Fruit fly (Drosophila melanogaster) whole organism, embryonic: Measurements from ENCODE around the gene kra.
A peak's percentile ranks its signal among the peaks of the same experiment; 100 is the strongest.

Experiments used
- Abd-B ChIP-seq: fragments of 200-800 bp; sonication (Bioruptor generic); optimal IDR thresholded peaks from 2 replicates; lab custom pipeline; 2018; ENCODE audit warnings: missing biosample characterization, mild to moderate bottlenecking, missing genetic modification characterization, moderate library complexity
- Atf6 ChIP-seq: fragments of 200-800 bp; sonication (Bioruptor generic); IDR thresholded peaks from 2 replicates; pipeline ENCODE4 v1.3.6; 2022; ENCODE audit warnings: missing biosample characterization, missing genetic modification characterization
- Awh ChIP-seq: fragments of 200-800 bp; sonication (Bioruptor generic); IDR thresholded peaks from 2 replicates; pipeline ENCODE4, ENCODE4 v1.3.6; 2022; ENCODE audit warnings: missing biosample characterization, missing genetic modification characterization
- CG10267 ChIP-seq: fragments of 200-800 bp; sonication (Bioruptor generic); optimal IDR thresholded peaks from 2 replicates; lab custom pipeline; 2018; ENCODE audit warnings: missing biosample characterization, mild to moderate bottlenecking, missing genetic modification characterization, moderate library complexity
- CG10462 ChIP-seq: fragments of 200-800 bp; sonication (Bioruptor generic); optimal IDR thresholded peaks from 2 replicates; lab custom pipeline; 2016; ENCODE audit warnings: missing biosample characterization, missing genetic modification characterization
- CG11247 ChIP-seq: fragments of 200-800 bp; sonication (Bioruptor generic); IDR thresholded peaks from 2 replicates; pipeline ENCODE4 v1.3.6; 2022; ENCODE audit warnings: missing biosample characterization, missing genetic modification characterization
- CG11723 ChIP-seq: fragments of 200-800 bp; sonication (Bioruptor generic); optimal IDR thresholded peaks from 2 replicates; lab custom pipeline; 2017; ENCODE audit warnings: missing biosample characterization, mild to moderate bottlenecking, missing genetic modification characterization
- CG1233 ChIP-seq: fragments of 200-800 bp; sonication (Bioruptor generic); optimal IDR thresholded peaks from 4 replicates; lab custom pipeline; 2018; ENCODE audit warnings: missing biosample characterization, mild to moderate bottlenecking, missing genetic modification characterization
- CG13624 ChIP-seq: fragments of 200-800 bp; sonication (Bioruptor generic); optimal IDR thresholded peaks from 2 replicates; lab custom pipeline; 2016; ENCODE audit warnings: missing biosample characterization, missing genetic modification characterization
- CG14965 ChIP-seq: fragments of 200-800 bp; sonication (Bioruptor generic); optimal IDR thresholded peaks from 2 replicates; lab custom pipeline; 2016; ENCODE audit warnings: missing biosample characterization, missing genetic modification characterization, borderline replicate concordance
- CG15269 ChIP-seq: fragments of 200-800 bp; sonication (Bioruptor generic); optimal IDR thresholded peaks from 2 replicates; lab custom pipeline; 2018; ENCODE audit warnings: missing biosample characterization, mild to moderate bottlenecking, missing genetic modification characterization, moderate library complexity
- CG1602 ChIP-seq: fragments of 200-800 bp; sonication (Bioruptor generic); optimal IDR thresholded peaks from 3 replicates; lab custom pipeline; 2016; ENCODE audit warnings: missing biosample characterization, missing genetic modification characterization
- CG16863 ChIP-seq: fragments of 200-800 bp; sonication (Bioruptor generic); optimal IDR thresholded peaks from 3 replicates; lab custom pipeline; 2016; ENCODE audit warnings: missing biosample characterization, missing genetic modification characterization
- CG17359 ChIP-seq: fragments of 200-800 bp; sonication (Bioruptor generic); optimal IDR thresholded peaks from 3 replicates; lab custom pipeline; 2018; ENCODE audit warnings: missing biosample characterization, mild to moderate bottlenecking, missing genetic modification characterization, moderate library complexity
- CG17568 ChIP-seq: fragments of 200-800 bp; sonication (Bioruptor generic); optimal IDR thresholded peaks from 2 replicates; lab custom pipeline; 2018; ENCODE audit warnings: missing biosample characterization, mild to moderate bottlenecking, missing genetic modification characterization, moderate library complexity
- CG17612 ChIP-seq: fragments of 200-800 bp; sonication (Bioruptor generic); IDR thresholded peaks from 2 replicates; pipeline ENCODE4 v1.3.6; 2022; ENCODE audit warnings: missing biosample characterization, missing genetic modification characterization
- CG18764 ChIP-seq: fragments of 200-800 bp; sonication (Bioruptor generic); optimal IDR thresholded peaks from 3 replicates; lab custom pipeline; 2016; ENCODE audit warnings: missing biosample characterization, missing genetic modification characterization
- CG2129 ChIP-seq: fragments of 200-800 bp; sonication (Bioruptor generic); IDR thresholded peaks from 2 replicates; pipeline ENCODE4 v1.3.6; 2022; ENCODE audit warnings: missing biosample characterization, missing genetic modification characterization; ENCODE audit not compliant: partially characterized antibody
- CG30431 ChIP-seq: fragments of 200-800 bp; sonication (Bioruptor generic); optimal IDR thresholded peaks from 2 replicates; lab custom pipeline; 2017; ENCODE audit warnings: missing biosample characterization, missing genetic modification characterization
- CG32767 ChIP-seq: fragments of 200-800 bp; sonication (Bioruptor generic); IDR thresholded peaks from 2 replicates; pipeline ENCODE4 v1.3.6; 2022; ENCODE audit warnings: missing biosample characterization, missing genetic modification characterization
- CG3838 ChIP-seq: fragments of 200-800 bp; sonication (Bioruptor generic); optimal IDR thresholded peaks from 3 replicates; lab custom pipeline; 2016; ENCODE audit warnings: missing biosample characterization, missing genetic modification characterization
- CG4617 ChIP-seq: fragments of 200-800 bp; sonication (Bioruptor generic); optimal IDR thresholded peaks from 3 replicates; lab custom pipeline; 2016; ENCODE audit warnings: missing biosample characterization, missing genetic modification characterization, borderline replicate concordance
- CG4730 ChIP-seq: fragments of 200-800 bp; sonication (Bioruptor generic); IDR thresholded peaks from 2 replicates; pipeline ENCODE4 v1.3.6; 2022; ENCODE audit warnings: missing biosample characterization, missing genetic modification characterization
- CG6175 ChIP-seq: fragments of 200-800 bp; sonication (Bioruptor generic); IDR thresholded peaks from 3 replicates; pipeline ENCODE4 v1.3.6; 2022; ENCODE audit warnings: missing biosample characterization, missing genetic modification characterization
- CG7928 ChIP-seq: fragments of 200-800 bp; sonication (Bioruptor generic); optimal IDR thresholded peaks from 2 replicates; lab custom pipeline; 2017; ENCODE audit warnings: missing biosample characterization, mild to moderate bottlenecking, missing genetic modification characterization
- CHES-1-like ChIP-seq: fragments of 200-800 bp; sonication (Bioruptor generic); optimal IDR thresholded peaks from 2 replicates; lab custom pipeline; 2016; ENCODE audit warnings: missing biosample characterization, missing genetic modification characterization
- CrebB ChIP-seq: fragments of 200-800 bp; sonication (Bioruptor generic); optimal IDR thresholded peaks from 3 replicates; lab custom pipeline; 2018; ENCODE audit warnings: missing biosample characterization, mild to moderate bottlenecking, missing genetic modification characterization
- Dfd ChIP-seq, 2 experiments: fragments of >200 bp; optimal IDR thresholded peaks; 2 replicates each; lab custom pipeline; 2017; ENCODE audit warnings: missing biosample characterization in 2 of 2, missing genetic modification characterization in 2 of 2
- Fer2 ChIP-seq: fragments of 200-800 bp; sonication (Bioruptor generic); optimal IDR thresholded peaks from 2 replicates; lab custom pipeline; 2018; ENCODE audit warnings: missing biosample characterization, mild to moderate bottlenecking, missing genetic modification characterization, moderate library complexity
- Gug ChIP-seq: fragments of 200-800 bp; sonication (Bioruptor generic); IDR thresholded peaks from 4 replicates; pipeline ENCODE4 v1.3.6; 2022; ENCODE audit warnings: missing biosample characterization, missing genetic modification characterization
- HHEX ChIP-seq: fragments of 200-800 bp; sonication (Bioruptor generic); optimal IDR thresholded peaks from 3 replicates; lab custom pipeline; 2017; ENCODE audit warnings: missing biosample characterization, mild to moderate bottlenecking, missing genetic modification characterization, missing genetic modification reagents
- HLH3B ChIP-seq: fragments of 200-800 bp; sonication (Bioruptor generic); IDR thresholded peaks from 2 replicates; pipeline ENCODE4 v1.3.6; 2022; ENCODE audit warnings: missing biosample characterization, missing genetic modification characterization
- Hr39 ChIP-seq: fragments of >200 bp; optimal IDR thresholded peaks from 2 replicates; lab custom pipeline; 2017
- Mad ChIP-seq: fragments of 200-800 bp; sonication (Bioruptor generic); optimal IDR thresholded peaks from 2 replicates; lab custom pipeline; 2016; ENCODE audit warnings: missing biosample characterization, missing genetic modification characterization
- Nf-YC ChIP-seq: fragments of 200-800 bp; optimal IDR thresholded peaks from 3 replicates; lab custom pipeline; 2019; ENCODE audit warnings: missing biosample characterization, mild to moderate bottlenecking, missing genetic modification characterization, moderate library complexity
- Poxn ChIP-seq: fragments of 200-800 bp; sonication (Bioruptor generic); IDR thresholded peaks from 2 replicates; pipeline ENCODE4 v1.3.6; 2022; ENCODE audit warnings: missing biosample characterization, missing genetic modification characterization
- Sry-β ChIP-seq: fragments of 200-800 bp; sonication (Bioruptor generic); optimal IDR thresholded peaks from 2 replicates; lab custom pipeline; 2018; ENCODE audit warnings: missing biosample characterization, mild to moderate bottlenecking, missing genetic modification characterization, moderate library complexity
- bigmax ChIP-seq: fragments of 200-800 bp; sonication (Bioruptor generic); optimal IDR thresholded peaks from 2 replicates; lab custom pipeline; 2018; ENCODE audit warnings: missing biosample characterization, mild to moderate bottlenecking, missing genetic modification characterization
- bowl ChIP-seq: fragments of 200-800 bp; sonication (Bioruptor generic); IDR thresholded peaks from 2 replicates; pipeline ENCODE4 v1.3.6; 2022; ENCODE audit warnings: missing biosample characterization, missing genetic modification characterization
- caup ChIP-seq: fragments of 200-800 bp; sonication (Bioruptor generic); optimal IDR thresholded peaks from 3 replicates; lab custom pipeline; 2017; ENCODE audit warnings: missing biosample characterization, mild to moderate bottlenecking, missing genetic modification characterization, moderate library complexity; ENCODE audit not compliant: severe bottlenecking
- dmrt99B ChIP-seq: fragments of 200-800 bp; sonication (Bioruptor generic); optimal IDR thresholded peaks from 2 replicates; lab custom pipeline; 2018; ENCODE audit warnings: missing biosample characterization, mild to moderate bottlenecking, missing genetic modification characterization, moderate library complexity
- gcm2 ChIP-seq: fragments of 200-800 bp; sonication (Bioruptor generic); optimal IDR thresholded peaks from 2 replicates; lab custom pipeline; 2016; ENCODE audit warnings: missing biosample characterization, missing genetic modification characterization
- h ChIP-seq: fragments of >200 bp; optimal IDR thresholded peaks from 2 replicates; lab custom pipeline; 2017
- ind ChIP-seq: fragments of 200-800 bp; sonication (Bioruptor generic); optimal IDR thresholded peaks from 3 replicates; lab custom pipeline; 2016; ENCODE audit warnings: missing biosample characterization, missing genetic modification characterization
- nau ChIP-seq: fragments of 200-800 bp; sonication (Bioruptor generic); optimal IDR thresholded peaks from 3 replicates; lab custom pipeline; 2017; ENCODE audit warnings: missing biosample characterization, mild to moderate bottlenecking, missing genetic modification characterization, missing genetic modification reagents
- p53 ChIP-seq: fragments of 200-800 bp; sonication (Bioruptor generic); optimal IDR thresholded peaks from 2 replicates; lab custom pipeline; 2016; ENCODE audit warnings: missing biosample characterization, missing genetic modification characterization
- prd ChIP-seq, 3 experiments: fragments of >200 bp in 2 of 3; fragments of 200-800 bp in 1 of 3; sonication (Bioruptor generic) in 1 of 3; optimal IDR thresholded peaks in 2 of 3; IDR thresholded peaks in 1 of 3; 2 replicates in 2 of 3; 3 replicates in 1 of 3; pipeline versions ENCODE4 v1.3.6 to Lab custom; 2017 to 2022; ENCODE audit warnings: missing biosample characterization in 1 of 3, missing genetic modification characterization in 1 of 3
- sima ChIP-seq: fragments of 200-800 bp; sonication (Bioruptor generic); optimal IDR thresholded peaks from 2 replicates; lab custom pipeline; 2016; ENCODE audit warnings: missing biosample characterization, missing genetic modification characterization
- slou ChIP-seq: fragments of 200-800 bp; sonication (Bioruptor generic); optimal IDR thresholded peaks from 3 replicates; lab custom pipeline; 2016; ENCODE audit warnings: missing biosample characterization, missing genetic modification characterization
- ssp ChIP-seq: fragments of 200-800 bp; sonication (Bioruptor generic); IDR thresholded peaks from 2 replicates; pipeline ENCODE4 v1.3.6; 2022; ENCODE audit warnings: missing biosample characterization, missing genetic modification characterization
- tap ChIP-seq: fragments of 200-800 bp; optimal IDR thresholded peaks from 3 replicates; lab custom pipeline; 2019; ENCODE audit warnings: missing biosample characterization, mild to moderate bottlenecking, missing genetic modification characterization, moderate library complexity

kra gene

dm6 chr3R:5568590-5568989 is 32.3 kb downstream of the kra start, which contains the start of the genes CG2931 and Rheb (continued):
- TF ChIP-seq ind (GFP tag; lab: Kevin White, UChicago) (peak; percentile 76), h (lab: Kevin White, UChicago) (no peak), CG11247 (GFP tag; lab: Robert Waterston, UW) (peak; percentile 47), CG13624 (GFP tag; lab: Kevin White, UChicago) (peak; percentile 30), bowl (GFP tag; lab: Robert Waterston, UW) (no peak), CG15269 (tag; lab: Kevin White, UChicago) (peak; percentile 68), HLH3B (GFP tag; lab: Robert Waterston, UW) (0 out of 2 replicates have a peak, but pooled peaks have one; percentile 35), Gug (no peak; the same call in 3 of the 4 replicates), Awh (GFP tag; lab: Robert Waterston, UW) (peak; percentile 59), CG6175 (no peak), CG11723 (peak; percentile 8), CG7928 (GFP tag; lab: Kevin White, UChicago) (peak; percentile 15), CHES-1-like (GFP tag; lab: Kevin White, UChicago) (no peak), CG16863 (peak; percentile 30), HHEX (GFP tag; lab: Kevin White, UChicago) (peak; percentile 27), Mad (peak; percentile 44), Atf6 (GFP tag; lab: Robert Waterston, UW) (peak; percentile 67), nau (peak; percentile 6), CG17612 (GFP tag; lab: Robert Waterston, UW) (no peak), CG1233 (GFP tag; lab: Kevin White, UChicago) (no peak), CG4617 (GFP tag; lab: Kevin White, UChicago) (peak; percentile 87), tap (peak; percentile 48), gcm2 (GFP tag; lab: Kevin White, UChicago) (peak; percentile 9), CG17568 (GFP tag; lab: Kevin White, UChicago) (no peak), CG10462 (GFP tag; lab: Kevin White, UChicago) (peak; percentile 86), CG32767 (0 out of 2 replicates have a peak, but pooled peaks have one; percentile 18), CrebB (peak; percentile 14), Dfd (GFP tag; optimal IDR thresholded peaks at IDR 0.05; lab: Kevin White, UChicago) (no peak), CG2129 (GFP tag; lab: Robert Waterston, UW) (peak; percentile 66), sima (GFP tag; lab: Kevin White, UChicago) (no peak), CG10267 (tag; lab: Kevin White, UChicago) (peak; percentile 80), Hr39 (lab: Kevin White, UChicago) (no peak), Poxn (no peak), CG1602 (peak; percentile 68), slou (GFP tag; lab: Kevin White, UChicago) (peak; percentile 62), Fer2 (tag; lab: Kevin White, UChicago) (peak; percentile 34), Sry-β (GFP tag; lab: Kevin White, UChicago) (peak; percentile 32), CG4730 (GFP tag; lab: Robert Waterston, UW) (peak; percentile 31; the same call in 1 of the 2 replicates), dmrt99B (tag; lab: Kevin White, UChicago) (no peak), CG17359 (tag; lab: Kevin White, UChicago) (peak; percentile 47), Abd-B (GFP tag; lab: Kevin White, UChicago) (peak; percentile 74), caup (no peak), CG3838 (GFP tag; lab: Kevin White, UChicago) (no peak), ssp (GFP tag; lab: Robert Waterston, UW) (peak; percentile 93), prd (optimal IDR thresholded peaks at IDR 0.05; lab: Kevin White, UChicago) (no peak), prd (GFP tag; IDR thresholded peaks at IDR 0.05; lab: Robert Waterston, UW) (peak; percentile 82), p53 (GFP tag; lab: Kevin White, UChicago) (peak; percentile 15), CG18764 (peak; percentile 62), CG30431 (GFP tag; lab: Kevin White, UChicago) (no peak), Nf-YC (tag; lab: Kevin White, UChicago) (peak; percentile 61), CG14965 (no peak), bigmax (GFP tag; lab: Kevin White, UChicago) (no peak)
